Fruit fly (Drosophila melanogaster) whole organism, embryonic: Measurements from ENCODE around the gene Gli.

Experiments used
- Awh ChIP-seq: fragments of 200-800 bp; sonication (Bioruptor generic); IDR thresholded peaks from 2 replicates; pipeline ENCODE4, ENCODE4 v1.3.6; 2022; ENCODE audit warnings: missing biosample characterization, missing genetic modification characterization
- B-H2 ChIP-seq: fragments of 200-800 bp; sonication (Bioruptor generic); optimal IDR thresholded peaks from 2 replicates; lab custom pipeline; 2018; ENCODE audit warnings: missing biosample characterization, mild to moderate bottlenecking, missing genetic modification characterization
- BtbVII ChIP-seq: fragments of 200-800 bp; sonication (Bioruptor generic); optimal IDR thresholded peaks from 3 replicates; lab custom pipeline; 2017; ENCODE audit warnings: missing biosample characterization, mild to moderate bottlenecking, missing genetic modification characterization
- Bteb2 ChIP-seq: fragments of 200-800 bp; sonication (Bioruptor generic); optimal IDR thresholded peaks from 2 replicates; lab custom pipeline; 2016; ENCODE audit warnings: missing biosample characterization, missing genetic modification characterization
- CG11398 ChIP-seq: fragments of 200-800 bp; sonication (Bioruptor generic); optimal IDR thresholded peaks from 2 replicates; lab custom pipeline; 2016; ENCODE audit warnings: missing biosample characterization, missing genetic modification characterization
- CG12236 ChIP-seq: fragments of 200-800 bp; sonication (Bioruptor generic); optimal IDR thresholded peaks from 2 replicates; lab custom pipeline; 2016; ENCODE audit warnings: missing biosample characterization, missing genetic modification characterization
- CG12391 ChIP-seq: fragments of 200-800 bp; sonication (Bioruptor generic); optimal IDR thresholded peaks from 3 replicates; lab custom pipeline; 2018; ENCODE audit warnings: missing biosample characterization, mild to moderate bottlenecking, missing genetic modification characterization, moderate library complexity
- CG13296 ChIP-seq: fragments of 200-800 bp; sonication (Bioruptor generic); optimal IDR thresholded peaks from 3 replicates; lab custom pipeline; 2018; ENCODE audit warnings: missing biosample characterization, mild to moderate bottlenecking, missing genetic modification characterization
- CG14050 ChIP-seq: fragments of 200-800 bp; sonication (Bioruptor generic); IDR thresholded peaks from 3 replicates; pipeline ENCODE4 v1.3.6; 2022; ENCODE audit warnings: missing biosample characterization, missing genetic modification characterization
- CG14667 ChIP-seq: fragments of 200-800 bp; sonication (Bioruptor generic); IDR thresholded peaks from 2 replicates; pipeline ENCODE4 v1.3.6; 2022; ENCODE audit warnings: missing biosample characterization, missing genetic modification characterization
- CG17385 ChIP-seq: fragments of 200-800 bp; sonication (Bioruptor generic); optimal IDR thresholded peaks from 3 replicates; lab custom pipeline; 2018; ENCODE audit warnings: missing biosample characterization, mild to moderate bottlenecking, missing genetic modification characterization
- CG2202 ChIP-seq: fragments of 200-800 bp; sonication (Bioruptor generic); optimal IDR thresholded peaks from 2 replicates; lab custom pipeline; 2018; ENCODE audit warnings: missing biosample characterization, mild to moderate bottlenecking, missing genetic modification characterization
- CG31388 ChIP-seq: fragments of 200-800 bp; sonication (Bioruptor generic); optimal IDR thresholded peaks from 2 replicates; lab custom pipeline; 2016; ENCODE audit warnings: missing biosample characterization, missing genetic modification characterization
- CG3163 ChIP-seq: fragments of 200-800 bp; sonication (Bioruptor generic); optimal IDR thresholded peaks from 3 replicates; lab custom pipeline; 2016; ENCODE audit warnings: missing biosample characterization, missing genetic modification characterization
- CG3281 ChIP-seq: fragments of 200-800 bp; sonication (Bioruptor generic); optimal IDR thresholded peaks from 3 replicates; lab custom pipeline; 2017; ENCODE audit warnings: missing biosample characterization, mild to moderate bottlenecking, missing genetic modification characterization
- CG33213 ChIP-seq: fragments of 200-800 bp; sonication (Bioruptor generic); optimal IDR thresholded peaks from 3 replicates; lab custom pipeline; 2016; ENCODE audit warnings: missing biosample characterization, missing genetic modification characterization
- CG3838 ChIP-seq: fragments of 200-800 bp; sonication (Bioruptor generic); optimal IDR thresholded peaks from 3 replicates; lab custom pipeline; 2016; ENCODE audit warnings: missing biosample characterization, missing genetic modification characterization
- CG4707 ChIP-seq: fragments of 200-800 bp; sonication (Bioruptor generic); optimal IDR thresholded peaks from 2 replicates; lab custom pipeline; 2018; ENCODE audit warnings: missing biosample characterization, mild to moderate bottlenecking, missing genetic modification characterization, moderate library complexity
- CG5953 ChIP-seq: fragments of 200-800 bp; sonication (Bioruptor generic); IDR thresholded peaks from 2 replicates; pipeline ENCODE4 v1.3.6; 2022; ENCODE audit warnings: missing biosample characterization, missing genetic modification characterization
- CG6175 ChIP-seq: fragments of 200-800 bp; sonication (Bioruptor generic); IDR thresholded peaks from 3 replicates; pipeline ENCODE4 v1.3.6; 2022; ENCODE audit warnings: missing biosample characterization, missing genetic modification characterization
- CG6654 ChIP-seq: fragments of 200-800 bp; sonication (Bioruptor generic); optimal IDR thresholded peaks from 2 replicates; lab custom pipeline; 2017; ENCODE audit warnings: missing biosample characterization, mild to moderate bottlenecking, missing genetic modification characterization
- CG6791 ChIP-seq: fragments of 200-800 bp; sonication (Bioruptor generic); IDR thresholded peaks from 3 replicates; pipeline ENCODE4 v1.3.6; 2022; ENCODE audit warnings: missing biosample characterization, missing genetic modification characterization; ENCODE audit not compliant: partially characterized antibody
- CG7357 ChIP-seq: fragments of 200-800 bp; sonication (Bioruptor generic); IDR thresholded peaks from 3 replicates; pipeline ENCODE4 v1.3.6; 2022; ENCODE audit warnings: missing biosample characterization, missing genetic modification characterization
- CG7987 ChIP-seq: fragments of 200-800 bp; sonication (Bioruptor generic); optimal IDR thresholded peaks from 2 replicates; lab custom pipeline; 2018; ENCODE audit warnings: missing biosample characterization, mild to moderate bottlenecking, missing genetic modification characterization, moderate library complexity
- CG9215 ChIP-seq: fragments of 200-800 bp; sonication (Bioruptor generic); IDR thresholded peaks from 2 replicates; pipeline ENCODE4 v1.3.6; 2022; ENCODE audit warnings: missing biosample characterization, missing genetic modification characterization
- CG9727 ChIP-seq: fragments of 200-800 bp; sonication (Bioruptor generic); optimal IDR thresholded peaks from 3 replicates; lab custom pipeline; 2017; ENCODE audit warnings: missing biosample characterization, mild to moderate bottlenecking, missing genetic modification characterization
- CG9797 ChIP-seq: fragments of 200-800 bp; sonication (Bioruptor generic); optimal IDR thresholded peaks from 3 replicates; lab custom pipeline; 2018; ENCODE audit warnings: missing biosample characterization, mild to moderate bottlenecking, missing genetic modification characterization
- CoRest ChIP-seq: fragments of 200-800 bp; sonication (Bioruptor generic); optimal IDR thresholded peaks from 3 replicates; lab custom pipeline; 2018; ENCODE audit warnings: missing biosample characterization, mild to moderate bottlenecking, missing genetic modification characterization, moderate library complexity
- Dfd ChIP-seq, 2 experiments: fragments of >200 bp; optimal IDR thresholded peaks; 2 replicates each; lab custom pipeline; 2017; ENCODE audit warnings: missing biosample characterization in 2 of 2, missing genetic modification characterization in 2 of 2
- Doc2 ChIP-seq: fragments of 200-800 bp; sonication (Bioruptor generic); IDR thresholded peaks from 2 replicates; pipeline ENCODE4 v1.3.6; 2022; ENCODE audit warnings: missing biosample characterization, missing genetic modification characterization
- Nf-YC ChIP-seq: fragments of 200-800 bp; optimal IDR thresholded peaks from 3 replicates; lab custom pipeline; 2019; ENCODE audit warnings: missing biosample characterization, mild to moderate bottlenecking, missing genetic modification characterization, moderate library complexity
- Ptx1 ChIP-seq: fragments of 200-800 bp; sonication (Bioruptor generic); IDR thresholded peaks from 2 replicates; pipeline ENCODE4 v1.3.6; 2022; ENCODE audit warnings: missing biosample characterization, missing genetic modification characterization
- Side ChIP-seq: fragments of 200-800 bp; sonication (Bioruptor generic); optimal IDR thresholded peaks from 2 replicates; lab custom pipeline; 2016; ENCODE audit warnings: missing biosample characterization, missing genetic modification characterization
- Spps ChIP-seq: fragments of 200-800 bp; sonication (Bioruptor generic); optimal IDR thresholded peaks from 2 replicates; lab custom pipeline; 2018; ENCODE audit warnings: missing biosample characterization, mild to moderate bottlenecking, missing genetic modification characterization
- Ssrp ChIP-seq: fragments of 200-800 bp; sonication (Bioruptor generic); optimal IDR thresholded peaks from 2 replicates; lab custom pipeline; 2018; ENCODE audit warnings: missing biosample characterization, mild to moderate bottlenecking, missing genetic modification characterization, moderate library complexity
- abd-A ChIP-seq: fragments of 200-800 bp; sonication (Bioruptor generic); optimal IDR thresholded peaks from 3 replicates; lab custom pipeline; 2019; ENCODE audit warnings: missing biosample characterization, mild to moderate bottlenecking, missing genetic modification characterization, moderate library complexity
- cas ChIP-seq: fragments of 200-800 bp; sonication (Bioruptor generic); IDR thresholded peaks from 2 replicates; pipeline ENCODE4 v1.3.6; 2022; ENCODE audit warnings: missing biosample characterization, missing genetic modification characterization
- dati ChIP-seq: fragments of 200-800 bp; sonication (Bioruptor generic); IDR thresholded peaks from 2 replicates; pipeline ENCODE4 v1.3.6; 2022; ENCODE audit warnings: missing biosample characterization, missing genetic modification characterization
- dpn ChIP-seq, 2 experiments: fragments of 200-800 bp; sonication (Bioruptor generic); optimal IDR thresholded peaks; 3 replicates each; lab custom pipeline; 2016; ENCODE audit warnings: missing biosample characterization in 2 of 2, missing genetic modification characterization in 2 of 2
- gsb-n ChIP-seq: fragments of 200-800 bp; sonication (Bioruptor generic); optimal IDR thresholded peaks from 3 replicates; lab custom pipeline; 2018; ENCODE audit warnings: missing biosample characterization, mild to moderate bottlenecking, missing genetic modification characterization
- insv ChIP-seq, 2 experiments: fragments of 200-800 bp; sonication (Bioruptor generic); optimal IDR thresholded peaks; 3 replicates each; lab custom pipeline; 2016 to 2018; ENCODE audit warnings: missing biosample characterization in 2 of 2, missing genetic modification characterization in 2 of 2
- ken ChIP-seq: fragments of 200-800 bp; sonication (Bioruptor generic); IDR thresholded peaks from 3 replicates; pipeline ENCODE4 v1.3.6; 2022; ENCODE audit warnings: missing biosample characterization, missing genetic modification characterization
- lmd ChIP-seq: fragments of 200-800 bp; sonication (Bioruptor generic); IDR thresholded peaks from 2 replicates; pipeline ENCODE4 v1.3.6; 2022; ENCODE audit warnings: missing biosample characterization, missing genetic modification characterization
- org-1 ChIP-seq: fragments of 200-800 bp; sonication (Bioruptor generic); optimal IDR thresholded peaks from 2 replicates; lab custom pipeline; 2017; ENCODE audit warnings: missing biosample characterization, missing genetic modification characterization
- p53 ChIP-seq: fragments of 200-800 bp; sonication (Bioruptor generic); optimal IDR thresholded peaks from 2 replicates; lab custom pipeline; 2016; ENCODE audit warnings: missing biosample characterization, missing genetic modification characterization
- pita ChIP-seq: fragments of 200-800 bp; sonication (Bioruptor generic); optimal IDR thresholded peaks from 2 replicates; lab custom pipeline; 2017; ENCODE audit warnings: missing biosample characterization, mild to moderate bottlenecking, missing genetic modification characterization
- row ChIP-seq: fragments of 200-800 bp; sonication (Bioruptor generic); IDR thresholded peaks from 3 replicates; pipeline ENCODE4 v1.3.6; 2022; ENCODE audit warnings: missing biosample characterization, missing genetic modification characterization
- sd ChIP-seq: fragments of 200-800 bp; sonication (Bioruptor generic); optimal IDR thresholded peaks from 3 replicates; lab custom pipeline; 2018; ENCODE audit warnings: missing biosample characterization, mild to moderate bottlenecking, missing genetic modification characterization, moderate library complexity
- tgo ChIP-seq: fragments of 200-800 bp; sonication (Bioruptor generic); IDR thresholded peaks from 3 replicates; pipeline ENCODE4 v1.3.6; 2022; ENCODE audit warnings: missing biosample characterization, missing genetic modification characterization
- z ChIP-seq: fragments of 200-800 bp; sonication (Bioruptor generic); IDR thresholded peaks from 3 replicates; pipeline ENCODE4 v1.3.6; 2022; ENCODE audit warnings: missing biosample characterization, missing genetic modification characterization

Gene Gli

DNA sequence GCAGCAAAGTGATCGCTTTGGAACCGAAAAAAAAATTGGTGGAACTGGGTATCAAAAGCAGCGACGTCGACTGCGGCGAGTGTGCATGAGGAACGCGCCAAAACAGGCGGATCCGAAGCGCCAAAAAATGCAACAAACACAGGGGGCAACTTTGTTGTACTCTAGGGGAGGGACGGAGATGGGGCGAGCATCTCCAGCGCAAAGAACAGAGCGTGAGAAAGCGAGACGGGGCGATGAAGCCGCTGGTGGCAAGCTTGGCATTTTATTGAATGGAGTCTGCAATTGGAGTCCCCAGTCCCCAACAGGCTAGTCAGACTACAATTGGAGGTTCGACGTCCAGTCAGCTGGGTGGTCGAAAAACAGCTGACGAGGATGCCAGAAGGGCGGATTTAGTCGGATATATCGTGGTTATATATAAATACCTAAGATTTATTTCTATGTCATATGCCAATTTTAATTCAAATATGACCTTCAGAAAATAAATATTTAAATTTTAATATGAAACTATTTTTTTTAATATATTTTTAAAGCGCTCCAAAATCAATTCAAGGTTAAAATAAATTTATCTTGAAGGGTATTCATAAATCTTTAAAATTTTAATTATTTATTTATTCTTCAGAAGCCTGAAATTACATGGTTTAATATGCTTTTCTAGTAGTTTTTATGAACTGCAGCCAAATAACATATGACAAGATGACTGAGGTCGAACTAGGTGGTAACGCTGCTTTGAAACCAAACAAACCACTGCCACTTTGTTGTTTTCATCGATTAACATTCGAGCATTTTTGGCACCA is 15.8 kb downstream of the Gli start (continued):
- TF ChIP-seq ken (GFP tag; lab: Robert Waterston, UW) (0 out of 3 replicates have a peak, but pooled peaks have one; percentile 49), insv (GFP tag; optimal IDR thresholded peaks at IDR 0.05; lab: Kevin White, UChicago) (peak in 1 of 2 experiments; percentile 27), CG6791 (no peak), CG17385 (GFP tag; lab: Kevin White, UChicago) (peak; percentile 90), CG9727 (GFP tag; lab: Kevin White, UChicago) (peak; percentile 97), CG12236 (no peak), Spps (tag; lab: Kevin White, UChicago) (peak; percentile 88), CG13296 (GFP tag; lab: Kevin White, UChicago) (peak; percentile 92), tgo (peak; percentile 85), abd-A (tag; lab: Kevin White, UChicago) (no peak), row (peak; percentile 89), pita (GFP tag; lab: Kevin White, UChicago) (no peak), org-1 (GFP tag; lab: Kevin White, UChicago) (peak; percentile 87), lmd (GFP tag; lab: Robert Waterston, UW) (peak; percentile 89), cas (GFP tag; lab: Robert Waterston, UW) (peak; percentile 26; the same call in 1 of the 2 replicates), Dfd (GFP tag; optimal IDR thresholded peaks at IDR 0.05; lab: Kevin White, UChicago) (no peak), CG3838 (GFP tag; lab: Kevin White, UChicago) (peak; percentile 33), CG7987 (GFP tag; lab: Kevin White, UChicago) (peak; percentile 22), BtbVII (GFP tag; lab: Kevin White, UChicago) (peak; percentile 88), CG33213 (GFP tag; lab: Kevin White, UChicago) (no peak), dati (0 out of 2 replicates have a peak, but pooled peaks have one; percentile 25), Nf-YC (tag; lab: Kevin White, UChicago) (peak; percentile 88), CG4707 (GFP tag; lab: Kevin White, UChicago) (no peak), CG3281 (GFP tag; lab: Kevin White, UChicago) (peak; percentile 93), B-H2 (GFP tag; lab: Kevin White, UChicago) (peak; percentile 84), CG31388 (GFP tag; lab: Kevin White, UChicago) (peak; percentile 72), CG12391 (tag; lab: Kevin White, UChicago) (peak; percentile 95), CG6654 (GFP tag; lab: Kevin White, UChicago) (peak; percentile 82), CG5953 (GFP tag; lab: Robert Waterston, UW) (peak; percentile 43; the same call in 1 of the 2 replicates), p53 (no peak), CG6175 (GFP tag; lab: Robert Waterston, UW) (no peak; the same call in 2 of the 3 replicates), CG9215 (peak; percentile 79), CG14667 (GFP tag; lab: Robert Waterston, UW) (peak; percentile 73), CG11398 (GFP tag; lab: Kevin White, UChicago) (peak; percentile 6), CG9797 (GFP tag; lab: Kevin White, UChicago) (peak; percentile 16), sd (tag; lab: Kevin White, UChicago) (peak; percentile 66), dpn (GFP tag; optimal IDR thresholded peaks at IDR 0.05; lab: Kevin White, UChicago) (peak in 1 of 2 experiments; percentile 85), Side (GFP tag; lab: Kevin White, UChicago) (no peak), Doc2 (GFP tag; lab: Robert Waterston, UW) (no peak), CG2202 (tag; lab: Kevin White, UChicago) (peak; percentile 73), Bteb2 (GFP tag; lab: Kevin White, UChicago) (peak; percentile 5), Ptx1 (GFP tag; lab: Robert Waterston, UW) (peak; percentile 87), CG7357 (peak; percentile 67), CG14050 (GFP tag; lab: Robert Waterston, UW) (peak; percentile 62; the same call in 2 of the 3 replicates), Awh (GFP tag; lab: Robert Waterston, UW) (peak; percentile 83), z (GFP tag; lab: Robert Waterston, UW) (no peak), CoRest (peak; percentile 98), gsb-n (tag; lab: Kevin White, UChicago) (peak; percentile 93), CG3163 (GFP tag; lab: Kevin White, UChicago) (no peak), Ssrp (tag; lab: Kevin White, UChicago) (peak; percentile 95)
